Worm (Caenorhabditis elegans): ENCODE measurements around the gene T28A11.13.

Gene T28A11.13

ce11 chrV:3236610-3237009 is 13.4 kb downstream of the T28A11.13 start, which contains the start of the genes K08D9.9 and str-16:
Gene K08D9.9, minus strand, starts transcription at chrV:3236710.
Gene str-16, plus strand, starts transcription at chrV:3236875.
- TF ChIP-seq flh-1 (GFP tag; optimal IDR thresholded peaks at IDR 0.05), result no peak
- TF ChIP-seq nhr-2 (tag; optimal IDR thresholded peaks at IDR 0.05), result no peak
- TF ChIP-seq ztf-11 (tag; optimal IDR thresholded peaks at IDR 0.05), result no peak
- no peak for TF ChIP-seq unc-39 (tag; optimal IDR thresholded peaks at IDR 0.05)
- no peak for TF ChIP-seq mep-1 (tag; optimal IDR thresholded peaks at IDR 0.05)
- TF ChIP-seq lin-13 (tag; optimal IDR thresholded peaks at IDR 0.05), result no peak
- no peak for TF ChIP-seq nhr-12 (tag; optimal IDR thresholded peaks at IDR 0.05)
- TF ChIP-seq lin-32 (GFP tag; optimal IDR thresholded peaks at IDR 0.05), result no peak

DNA sequence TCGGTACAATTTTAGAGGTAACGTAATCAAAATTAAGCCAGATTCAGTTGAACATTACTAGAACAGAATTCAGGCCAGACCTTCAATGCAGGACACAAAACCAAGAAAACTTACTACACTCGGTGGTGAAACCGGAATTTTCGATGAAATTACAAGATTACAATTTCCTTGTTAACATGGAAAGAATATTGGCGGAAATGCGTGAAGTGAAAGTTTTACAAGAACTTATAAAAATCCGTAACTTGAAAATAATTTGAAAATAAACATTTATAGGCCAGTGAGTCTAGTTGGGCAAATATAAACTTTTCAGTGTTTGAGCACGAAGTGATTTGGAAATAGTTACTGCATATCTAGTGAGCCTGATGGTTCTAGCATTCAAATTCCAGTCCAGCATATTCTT is 15.2 kb downstream of the T28A11.13 start, which contains the start of gene K08D9.6:
Gene K08D9.6 (minus strand): TSS at position 101 of the 400 bp plus-strand sequence.
- TF ChIP-seq nhr-12 (tag; optimal IDR thresholded peaks at IDR 0.05), result no peak
- TF ChIP-seq ceh-39 (tag; optimal IDR thresholded peaks at IDR 0.05), result no peak

DNA sequence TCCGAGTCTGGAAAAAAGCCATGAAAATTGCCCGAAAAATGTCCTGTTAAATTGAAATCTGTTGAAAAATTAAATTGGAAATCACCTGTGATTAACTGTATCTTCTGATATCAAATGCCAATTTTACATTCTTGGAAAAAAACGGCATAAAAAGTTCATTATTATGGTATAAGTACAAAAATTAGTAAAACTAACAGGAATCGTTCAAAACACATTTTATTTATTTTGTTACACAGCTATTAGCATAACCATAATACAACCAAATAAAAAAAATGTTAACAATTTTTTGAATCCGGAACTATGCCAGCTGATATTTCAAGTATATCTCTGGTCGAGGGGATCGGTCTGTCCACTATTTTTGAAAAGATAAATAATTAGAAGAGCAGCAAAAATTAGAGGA is 19.5 kb downstream of the T28A11.13 start, which contains the start of gene K08D9.10:
Gene K08D9.10 (plus strand): TSS at position 301 of the 400 bp plus-strand sequence.
- TF ChIP-seq snpc-4 (tag; optimal IDR thresholded peaks at IDR 0.05) (no peak), ceh-39 (tag; optimal IDR thresholded peaks at IDR 0.05) (no peak), drap-1 (GFP tag; optimal IDR thresholded peaks at IDR 0.05) (no peak), ceh-43 (GFP tag; optimal IDR thresholded peaks at IDR 0.05) (no peak), elt-3 (tag; optimal IDR thresholded peaks at IDR 0.05) (no peak), cnd-1 (tag; optimal IDR thresholded peaks at IDR 0.05) (no peak), elt-1 (tag; optimal IDR thresholded peaks at IDR 0.05; ENCODE audit: borderline replicate concordance, insufficient read depth) (no peak), lin-13 (tag; optimal IDR thresholded peaks at IDR 0.05) (no peak)

DNA sequence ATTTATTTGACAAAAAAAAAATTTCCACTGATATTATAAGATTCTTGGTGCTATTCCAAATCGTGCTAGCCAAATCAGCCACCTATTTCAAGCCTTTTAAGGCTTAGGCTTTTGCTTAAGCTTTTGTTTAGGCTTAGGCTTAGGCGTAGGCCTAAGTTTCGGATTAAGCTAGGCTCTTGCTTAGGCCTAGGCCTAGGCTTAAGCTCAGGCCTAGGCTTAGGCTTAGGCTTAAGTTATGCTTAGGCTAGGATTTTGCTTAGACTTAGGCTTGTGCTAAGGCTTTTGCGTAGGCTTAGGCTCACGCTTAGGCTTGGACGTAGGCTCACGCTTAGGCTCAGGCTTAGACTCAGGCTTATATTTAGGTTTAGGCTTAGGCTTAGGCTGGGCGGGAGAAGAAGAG is 19.9 kb downstream of the T28A11.13 start:
- TF ChIP-seq unc-62 (GFP tag; optimal IDR thresholded peaks at IDR 0.05) (no peak), lin-32 (GFP tag; optimal IDR thresholded peaks at IDR 0.05) (no peak), elt-3 (tag; optimal IDR thresholded peaks at IDR 0.05) (no peak), flh-1 (GFP tag; optimal IDR thresholded peaks at IDR 0.05) (no peak), ztf-11 (tag; optimal IDR thresholded peaks at IDR 0.05) (no peak), unc-39 (tag; optimal IDR thresholded peaks at IDR 0.05) (no peak), elt-1 (tag; optimal IDR thresholded peaks at IDR 0.05; ENCODE audit: borderline replicate concordance, insufficient read depth) (no peak), nhr-76 (tag; optimal IDR thresholded peaks at IDR 0.05) (no peak), lin-13 (tag; optimal IDR thresholded peaks at IDR 0.05) (no peak), lsy-2 (tag; optimal IDR thresholded peaks at IDR 0.05) (no peak), mep-1 (tag; optimal IDR thresholded peaks at IDR 0.05) (no peak), tbx-8 (GFP tag; optimal IDR thresholded peaks at IDR 0.05) (no peak), nhr-12 (tag; optimal IDR thresholded peaks at IDR 0.05) (no peak), bed-3 (GFP tag; optimal IDR thresholded peaks at IDR 0.05) (no peak), snpc-4 (tag; optimal IDR thresholded peaks at IDR 0.05) (no peak), nhr-28 (tag; optimal IDR thresholded peaks at IDR 0.05) (no peak), unc-120 (tag; optimal IDR thresholded peaks at IDR 0.05; ENCODE audit: poor library complexity, severe bottlenecking) (no peak), ces-1 (GFP tag; optimal IDR thresholded peaks at IDR 0.05) (no peak)

ce11 chrV:3227373-3227772 is 22.7 kb downstream of the T28A11.13 start, which contains the start of gene K08D9.2:
Gene K08D9.2, plus strand, starts transcription at chrV:3227673.
- TF ChIP-seq nhr-28 (tag; optimal IDR thresholded peaks at IDR 0.05) (no peak), unc-120 (tag; optimal IDR thresholded peaks at IDR 0.05; ENCODE audit: poor library complexity, severe bottlenecking) (no peak), unc-39 (tag; optimal IDR thresholded peaks at IDR 0.05) (no peak), sptf-1 (tag; optimal IDR thresholded peaks at IDR 0.05) (no peak), nhr-12 (tag; optimal IDR thresholded peaks at IDR 0.05) (no peak), pha-4 (tag; optimal IDR thresholded peaks at IDR 0.05) (no peak), lin-13 (tag; optimal IDR thresholded peaks at IDR 0.05) (no peak), mep-1 (tag; optimal IDR thresholded peaks at IDR 0.05) (no peak), lsy-2 (tag; optimal IDR thresholded peaks at IDR 0.05) (no peak), ham-2 (GFP tag; optimal IDR thresholded peaks at IDR 0.05) (no peak), ces-1 (GFP tag; optimal IDR thresholded peaks at IDR 0.05) (no peak), unc-62 (GFP tag; optimal IDR thresholded peaks at IDR 0.05) (no peak), drap-1 (GFP tag; optimal IDR thresholded peaks at IDR 0.05) (no peak), ceh-39 (tag; optimal IDR thresholded peaks at IDR 0.05) (no peak), bed-3 (GFP tag; optimal IDR thresholded peaks at IDR 0.05) (no peak), elt-3 (tag; optimal IDR thresholded peaks at IDR 0.05) (no peak), ztf-11 (tag; optimal IDR thresholded peaks at IDR 0.05) (no peak), nhr-2 (tag; optimal IDR thresholded peaks at IDR 0.05) (no peak), tbx-8 (GFP tag; optimal IDR thresholded peaks at IDR 0.05) (no peak)

- TF ChIP-seq sptf-1 (tag; optimal IDR thresholded peaks at IDR 0.05), result no peak
- TF ChIP-seq lin-32 (GFP tag; optimal IDR thresholded peaks at IDR 0.05), result no peak
- no peak for TF ChIP-seq M03D4.4 (tag; optimal IDR thresholded peaks at IDR 0.05)
- TF ChIP-seq sem-2 (GFP tag; optimal IDR thresholded peaks at IDR 0.05), result no peak
- TF ChIP-seq mep-1 (tag; optimal IDR thresholded peaks at IDR 0.05), result no peak
- no peak for TF ChIP-seq unc-120 (tag; optimal IDR thresholded peaks at IDR 0.05; ENCODE audit: poor library complexity, severe bottlenecking)
- no peak for TF ChIP-seq nhr-28 (tag; optimal IDR thresholded peaks at IDR 0.05)
- TF ChIP-seq mab-5 (tag; optimal IDR thresholded peaks at IDR 0.05), result no peak
- no peak for TF ChIP-seq elt-1 (tag; optimal IDR thresholded peaks at IDR 0.05; ENCODE audit: borderline replicate concordance, insufficient read depth)
- no peak for TF ChIP-seq nhr-237 (tag; optimal IDR thresholded peaks at IDR 0.05)
- no peak for TF ChIP-seq flh-1 (GFP tag; optimal IDR thresholded peaks at IDR 0.05)
- TF ChIP-seq unc-62 (GFP tag; optimal IDR thresholded peaks at IDR 0.05), result no peak
- TF ChIP-seq mls-2 (tag; optimal IDR thresholded peaks at IDR 0.05), result no peak
- TF ChIP-seq unc-39 (tag; optimal IDR thresholded peaks at IDR 0.05), result no peak
- no peak for TF ChIP-seq ceh-39 (tag; optimal IDR thresholded peaks at IDR 0.05)
- TF ChIP-seq elt-3 (tag; optimal IDR thresholded peaks at IDR 0.05), result no peak
Measured at ce11 chrV:3218604-3219003, 31.4 kb downstream of the T28A11.13 start.

Measured in whole organism, mixed stage, embryonic.